Fruit fly (Drosophila melanogaster): ENCODE data around the gene CG17712.
A peak's percentile ranks its signal among the peaks of the same experiment; 100 is the strongest.

The CG17712 gene

DNA sequence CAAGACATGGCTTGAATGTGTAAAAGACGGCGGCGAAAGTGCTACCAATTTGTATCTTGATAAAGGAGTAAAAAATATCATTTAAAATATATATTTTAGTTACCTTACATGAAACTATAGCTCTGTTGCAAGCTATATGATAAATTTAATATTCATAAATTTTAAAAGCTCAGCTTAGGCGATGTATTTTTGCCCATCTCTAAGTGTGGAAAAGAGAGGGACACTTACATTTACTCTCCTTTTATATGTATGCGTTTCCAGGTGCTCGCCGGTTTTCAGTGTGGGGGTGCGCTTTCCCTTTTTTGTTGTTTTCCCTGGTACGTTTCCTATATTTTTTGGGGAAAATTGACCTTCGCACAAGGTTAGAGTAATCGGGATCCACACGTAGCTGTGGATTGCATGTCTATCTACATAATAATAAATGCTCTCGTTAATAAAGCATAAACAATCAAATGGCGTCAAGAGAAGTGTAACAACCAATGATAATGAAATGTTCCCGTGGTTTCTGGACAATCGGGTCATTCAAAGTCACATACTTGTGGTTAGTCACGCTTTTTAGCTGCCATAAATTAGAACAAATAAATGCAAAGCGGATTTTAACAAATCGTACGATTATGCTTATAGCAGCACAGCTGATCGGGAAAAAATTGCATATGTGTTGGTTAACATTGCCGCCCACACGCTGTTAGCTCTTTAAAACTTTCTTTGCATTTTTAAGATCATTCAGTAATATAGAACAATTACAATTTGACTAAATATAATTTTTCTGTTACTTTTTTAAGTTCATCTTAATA, 23.9 kb downstream of the CG17712 start:
- peak; percentile 96 for TF ChIP-seq CG34367 (tag; optimal IDR thresholded peaks at IDR 0.05)
- peak; percentile 99 for TF ChIP-seq Snoo (tag; optimal IDR thresholded peaks at IDR 0.05)
- peak; percentile 97 for TF ChIP-seq CG4496 (GFP tag; IDR thresholded peaks at IDR 0.05)
- no peak for TF ChIP-seq CG8159 (tag; optimal IDR thresholded peaks at IDR 0.05)
- TF ChIP-seq CG15710 (tag; optimal IDR thresholded peaks at IDR 0.05): peak; percentile 99
- TF ChIP-seq CG8301 (tag; optimal IDR thresholded peaks at IDR 0.05): peak; percentile 96
- peak; percentile 99 for TF ChIP-seq Pif1B (GFP tag; optimal IDR thresholded peaks at IDR 0.05)
- TF ChIP-seq gl (tag; optimal IDR thresholded peaks at IDR 0.05): peak; percentile 87
- TF ChIP-seq CG12605 (GFP tag; IDR thresholded peaks at IDR 0.05): peak; percentile 93
- peak; percentile 94 for TF ChIP-seq D1 (tag; optimal IDR thresholded peaks at IDR 0.05)
- peak; percentile 82 for TF ChIP-seq CG10348 (GFP tag; IDR thresholded peaks at IDR 0.05)
- peak; percentile 98 for TF ChIP-seq Pif1A (GFP tag; optimal IDR thresholded peaks at IDR 0.05)
- peak; percentile 70 for TF ChIP-seq EcR (GFP tag; optimal IDR thresholded peaks at IDR 0.05)
- peak; percentile 97 for TF ChIP-seq fd96Ca (GFP tag; IDR thresholded peaks at IDR 0.05)
- peak; percentile 85 for TF ChIP-seq rn (GFP tag; IDR thresholded peaks at IDR 0.05)
- peak; percentile 95 for TF ChIP-seq Ets98B (GFP tag; IDR thresholded peaks at IDR 0.05)
- TF ChIP-seq CG32121 (GFP tag; IDR thresholded peaks at IDR 0.05): peak; percentile 97
- peak; percentile 96 for TF ChIP-seq CG9948 (tag; optimal IDR thresholded peaks at IDR 0.05)
- TF ChIP-seq CG13204 (GFP tag; optimal IDR thresholded peaks at IDR 0.05): peak; percentile 97
- peak; percentile 97 for TF ChIP-seq CG14655 (GFP tag; optimal IDR thresholded peaks at IDR 0.05)
- TF ChIP-seq CG17806 (tag; optimal IDR thresholded peaks at IDR 0.05): peak; percentile 93

DNA sequence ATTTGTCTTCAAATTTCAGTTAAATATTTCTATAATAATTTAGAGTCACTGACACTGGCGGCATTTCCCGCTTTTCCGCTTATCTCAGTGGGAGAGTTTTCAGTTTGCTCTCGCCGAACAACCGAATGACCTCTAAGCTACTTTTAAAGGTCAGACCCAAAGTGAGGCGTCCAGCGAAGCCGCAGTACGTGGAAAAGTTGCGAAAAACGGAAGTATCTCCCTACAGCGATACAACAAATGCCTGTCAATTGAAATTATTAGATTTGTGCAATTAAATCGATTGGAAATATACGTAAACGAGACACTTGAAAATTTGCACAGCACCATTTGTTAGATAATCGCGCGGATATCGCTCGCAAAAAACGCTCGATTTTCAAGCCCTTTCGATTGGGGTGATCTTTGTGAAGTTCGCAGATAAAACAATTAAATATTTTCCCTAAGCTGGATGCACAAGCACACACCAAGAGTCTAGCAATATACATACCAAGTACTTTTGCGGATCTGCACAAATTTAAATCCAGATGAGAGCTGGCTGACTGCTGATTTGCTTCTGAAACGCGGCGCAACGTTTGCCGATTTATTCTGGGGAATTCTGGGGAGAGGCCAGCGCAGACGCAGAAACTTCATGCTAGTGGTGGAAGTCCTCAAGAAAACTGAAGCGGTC, 24.6 kb downstream of the CG17712 start:
- TF ChIP-seq EcR (GFP tag; optimal IDR thresholded peaks at IDR 0.05) (peak; percentile 31), CG8159 (tag; optimal IDR thresholded peaks at IDR 0.05) (peak; percentile 97), Snoo (tag; optimal IDR thresholded peaks at IDR 0.05) (no peak)

DNA sequence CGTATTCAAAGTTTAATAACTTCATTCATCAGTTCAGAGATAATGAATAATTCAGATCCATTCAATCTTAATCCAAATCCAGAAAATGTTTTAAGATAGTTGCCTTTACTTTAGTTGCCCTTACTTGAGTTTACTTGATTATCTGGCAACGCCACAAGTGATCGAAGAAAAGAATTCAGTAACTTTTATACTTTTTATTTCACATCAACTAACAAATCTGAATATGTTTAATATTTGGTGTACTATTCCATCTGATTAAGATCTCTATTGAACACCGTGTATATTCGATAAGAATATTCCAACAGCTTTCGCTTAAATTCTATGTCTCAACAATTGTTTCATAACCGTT, 27.4 kb downstream of the CG17712 start:
- TF ChIP-seq CG10348 (GFP tag; IDR thresholded peaks at IDR 0.05) (no peak), gl (tag; optimal IDR thresholded peaks at IDR 0.05) (no peak), CG8159 (tag; optimal IDR thresholded peaks at IDR 0.05) (peak; percentile 23), D1 (tag; optimal IDR thresholded peaks at IDR 0.05) (no peak), rn (GFP tag; IDR thresholded peaks at IDR 0.05) (no peak), CG14655 (GFP tag; optimal IDR thresholded peaks at IDR 0.05) (no peak), Snoo (tag; optimal IDR thresholded peaks at IDR 0.05) (no peak), CG13204 (GFP tag; optimal IDR thresholded peaks at IDR 0.05) (no peak)

DNA sequence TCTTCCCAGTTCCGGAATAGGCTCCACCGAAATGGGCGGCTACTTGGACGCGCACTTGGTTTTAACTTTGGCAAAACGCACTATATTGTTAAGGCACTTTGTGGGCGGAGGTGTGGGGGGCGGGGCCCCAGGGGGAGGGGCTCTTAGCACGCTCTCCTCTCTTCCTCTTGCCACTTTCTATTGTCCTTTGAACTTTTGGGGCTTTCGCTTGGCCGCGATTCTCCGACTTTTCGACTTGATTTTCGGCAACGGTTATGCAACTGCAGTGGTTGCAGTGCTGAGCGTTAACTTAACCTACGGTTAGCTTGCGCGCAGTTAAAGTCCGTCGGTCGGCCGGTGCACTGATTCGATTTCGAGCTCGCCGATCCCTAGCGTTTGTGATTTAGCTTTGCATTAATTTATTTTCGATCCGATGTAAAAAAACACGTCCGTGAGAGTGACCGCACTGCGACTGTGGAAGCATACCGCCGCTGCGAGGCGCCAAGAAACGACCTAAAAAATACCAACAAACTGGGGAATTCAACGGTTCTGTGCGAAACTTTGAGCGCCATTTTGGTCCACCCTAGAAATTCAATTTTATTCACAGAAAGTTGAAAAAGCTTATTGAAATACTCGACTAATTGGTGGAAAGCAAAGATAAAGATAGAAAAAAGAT, 27.9 kb downstream of the CG17712 start, which contains the start of gene Rim2:
Gene Rim2 (minus strand): TSS at position 452 of the 655 bp plus-strand sequence.
- TF ChIP-seq CG14655 (GFP tag; optimal IDR thresholded peaks at IDR 0.05): no peak
- no peak for TF ChIP-seq CG17806 (tag; optimal IDR thresholded peaks at IDR 0.05)
- peak; percentile 100 for TF ChIP-seq CG8159 (tag; optimal IDR thresholded peaks at IDR 0.05)
- peak; percentile 24; the same call in 1 of the 2 replicates for TF ChIP-seq CG32121 (GFP tag; IDR thresholded peaks at IDR 0.05)
- peak; percentile 33; the same call in 1 of the 2 replicates for TF ChIP-seq CG12605 (GFP tag; IDR thresholded peaks at IDR 0.05)
- TF ChIP-seq Ets98B (GFP tag; IDR thresholded peaks at IDR 0.05): peak; percentile 23; the same call in 1 of the 2 replicates
- TF ChIP-seq D1 (tag; optimal IDR thresholded peaks at IDR 0.05): no peak

DNA sequence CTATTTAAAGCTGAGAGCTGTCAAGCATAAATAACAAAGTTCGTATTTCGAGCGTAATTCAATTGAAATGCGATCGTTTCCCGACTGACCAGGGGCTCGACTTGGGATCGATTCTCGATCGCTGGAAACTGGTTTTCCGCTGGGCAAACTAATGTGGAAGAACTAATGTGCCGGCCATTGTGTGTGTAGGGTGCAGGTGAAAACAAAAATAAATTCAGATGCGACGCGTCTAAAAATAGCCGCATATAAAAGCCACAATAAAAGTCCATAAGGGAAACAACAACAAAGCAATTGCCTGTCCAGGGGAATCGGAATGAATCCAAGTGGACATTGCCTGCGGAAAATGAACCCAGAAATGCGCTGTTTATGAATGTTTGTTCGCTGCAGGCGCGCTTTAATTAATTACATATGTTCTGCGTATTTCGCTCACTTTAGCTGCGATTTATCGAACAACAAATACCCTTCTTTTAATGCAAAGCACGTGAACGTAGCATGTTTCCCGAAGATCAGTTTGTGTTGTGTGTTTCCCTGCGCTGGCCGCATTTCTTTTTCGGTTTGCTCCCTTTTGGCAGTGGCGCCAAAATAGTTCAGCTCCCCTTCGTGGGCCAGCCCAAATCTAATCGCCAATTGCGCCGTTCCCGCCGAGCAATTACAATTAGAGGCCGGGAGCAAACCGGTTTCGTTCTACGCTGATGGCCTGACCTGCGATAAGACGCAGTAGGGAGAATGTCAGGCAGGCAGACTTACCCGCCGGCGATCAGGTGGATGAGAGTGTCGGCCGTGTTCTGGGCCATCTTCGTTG, 28.6 kb downstream of the CG17712 start:
- no peak for TF ChIP-seq CG34367 (tag; optimal IDR thresholded peaks at IDR 0.05)
- peak; percentile 11 for TF ChIP-seq CG14655 (GFP tag; optimal IDR thresholded peaks at IDR 0.05)
- TF ChIP-seq fd96Ca (GFP tag; IDR thresholded peaks at IDR 0.05): peak; percentile 10; the same call in 1 of the 3 replicates
- no peak for TF ChIP-seq CG12605 (GFP tag; IDR thresholded peaks at IDR 0.05)
- no peak for TF ChIP-seq rn (GFP tag; IDR thresholded peaks at IDR 0.05)
- TF ChIP-seq CG32121 (GFP tag; IDR thresholded peaks at IDR 0.05): no peak
- TF ChIP-seq Pif1A (GFP tag; optimal IDR thresholded peaks at IDR 0.05): peak; percentile 23
- peak; percentile 2 for TF ChIP-seq Pif1B (GFP tag; optimal IDR thresholded peaks at IDR 0.05)
- TF ChIP-seq Snoo (tag; optimal IDR thresholded peaks at IDR 0.05): peak; percentile 17
- TF ChIP-seq CG9948 (tag; optimal IDR thresholded peaks at IDR 0.05): no peak
- no peak for TF ChIP-seq CG8159 (tag; optimal IDR thresholded peaks at IDR 0.05)
- TF ChIP-seq D1 (tag; optimal IDR thresholded peaks at IDR 0.05): no peak
- no peak for TF ChIP-seq Ets98B (GFP tag; IDR thresholded peaks at IDR 0.05)
- no peak for TF ChIP-seq CG13204 (GFP tag; optimal IDR thresholded peaks at IDR 0.05)
- no peak for TF ChIP-seq CG10348 (GFP tag; IDR thresholded peaks at IDR 0.05)
- TF ChIP-seq CG4496 (GFP tag; IDR thresholded peaks at IDR 0.05): peak; percentile 49; the same call in 1 of the 3 replicates
- TF ChIP-seq CG17806 (tag; optimal IDR thresholded peaks at IDR 0.05): no peak
- peak; percentile 8 for TF ChIP-seq CG8301 (tag; optimal IDR thresholded peaks at IDR 0.05)
- TF ChIP-seq EcR (GFP tag; optimal IDR thresholded peaks at IDR 0.05): peak; percentile 79
- peak; percentile 35 for TF ChIP-seq gl (tag; optimal IDR thresholded peaks at IDR 0.05)
- TF ChIP-seq CG15710 (tag; optimal IDR thresholded peaks at IDR 0.05): peak; percentile 5
